Fruit fly (Drosophila melanogaster) whole organism, wandering third instar larva: Measurements from ENCODE around the gene Eip63E.

Experiments
- Abd-B ChIP-seq: fragments of >200 bp; optimal IDR thresholded peaks from 2 replicates; lab custom pipeline; 2017; ENCODE audit warnings: missing biosample characterization, missing genetic modification characterization
- CG32264 ChIP-seq: fragments of 200-800 bp; sonication (Bioruptor generic); optimal IDR thresholded peaks from 2 replicates; lab custom pipeline; 2016; ENCODE audit warnings: missing biosample characterization, missing genetic modification characterization
- CG9705 ChIP-seq: fragments of 200-800 bp; sonication (Bioruptor generic); optimal IDR thresholded peaks from 2 replicates; lab custom pipeline; 2018; ENCODE audit warnings: missing biosample characterization, mild to moderate bottlenecking, missing genetic modification characterization
- CrebA ChIP-seq: fragments of 200-800 bp; sonication (Bioruptor generic); optimal IDR thresholded peaks from 2 replicates; lab custom pipeline; 2016; ENCODE audit warnings: missing biosample characterization, mild to moderate bottlenecking, missing genetic modification characterization, borderline replicate concordance
- Dfd ChIP-seq: fragments of >200 bp; optimal IDR thresholded peaks from 2 replicates; lab custom pipeline; 2017; ENCODE audit warnings: missing biosample characterization, missing genetic modification characterization
- Dif ChIP-seq: fragments of 200-275, 200-300 bp; sonication (Bioruptor generic); optimal IDR thresholded peaks from 2 replicates; lab custom pipeline; 2018; ENCODE audit warnings: missing biosample characterization, missing genetic modification characterization; ENCODE audit not compliant: partially characterized antibody
- GATAd ChIP-seq: sonication (Bioruptor generic); optimal IDR thresholded peaks from 2 replicates; lab custom pipeline; 2016; ENCODE audit warnings: missing biosample characterization, missing genetic modification characterization
- HLH106 ChIP-seq: fragments of 200-800 bp; optimal IDR thresholded peaks from 3 replicates; lab custom pipeline; 2019; ENCODE audit warnings: missing biosample characterization, mild to moderate bottlenecking, missing genetic modification characterization, moderate library complexity
- Hnf4 ChIP-seq: fragments of 200-800 bp; sonication (Bioruptor generic); optimal IDR thresholded peaks from 2 replicates; lab custom pipeline; 2016; ENCODE audit warnings: missing biosample characterization, mild to moderate bottlenecking, missing genetic modification characterization
- Hr83 ChIP-seq: fragments of 200-300 bp; sonication (Bioruptor generic); optimal IDR thresholded peaks from 2 replicates; lab custom pipeline; 2016; ENCODE audit warnings: missing biosample characterization, mild to moderate bottlenecking, missing genetic modification characterization, moderate library complexity; ENCODE audit not compliant: poor library complexity, severe bottlenecking
- Jra ChIP-seq: sonication (Bioruptor generic); optimal IDR thresholded peaks from 2 replicates; lab custom pipeline; 2016; ENCODE audit warnings: missing biosample characterization, missing genetic modification characterization
- Mio ChIP-seq: sonication (Bioruptor generic); optimal IDR thresholded peaks from 2 replicates; lab custom pipeline; 2016; ENCODE audit warnings: missing biosample characterization, missing genetic modification characterization
- Myc ChIP-seq: fragments of >200 bp; optimal IDR thresholded peaks from 2 replicates; lab custom pipeline; 2017
- OdsH ChIP-seq: fragments of 200-800 bp; sonication (Bioruptor generic); optimal IDR thresholded peaks from 2 replicates; lab custom pipeline; 2016; ENCODE audit warnings: missing biosample characterization, mild to moderate bottlenecking, missing genetic modification characterization
- Rel ChIP-seq, 2 experiments: fragments of 200-800 bp; sonication (Bioruptor generic) in 1 of 2; optimal IDR thresholded peaks; 2 replicates in 1 of 2; 3 replicates in 1 of 2; lab custom pipeline; 2016 to 2019; ENCODE audit warnings: mild to moderate bottlenecking in 2 of 2, missing biosample characterization in 2 of 2, missing genetic modification characterization in 2 of 2, moderate library complexity in 1 of 2
- Sp1 ChIP-seq: fragments of 200-800 bp; sonication (Bioruptor generic); optimal IDR thresholded peaks from 3 replicates; lab custom pipeline; 2019; ENCODE audit warnings: missing biosample characterization, mild to moderate bottlenecking, missing genetic modification characterization, moderate library complexity
- Vsx2 ChIP-seq: fragments of 200-300, 225-300 bp; sonication (Bioruptor generic); optimal IDR thresholded peaks from 2 replicates; lab custom pipeline; 2018; ENCODE audit warnings: missing biosample characterization, missing genetic modification characterization; ENCODE audit not compliant: partially characterized antibody
- br ChIP-seq: fragments of 200-800 bp; sonication (Bioruptor generic); optimal IDR thresholded peaks from 2 replicates; lab custom pipeline; 2016; ENCODE audit warnings: missing biosample characterization, missing genetic modification characterization
- brk ChIP-seq: fragments of 200-800 bp; sonication (Bioruptor generic); optimal IDR thresholded peaks from 2 replicates; lab custom pipeline; 2016; ENCODE audit warnings: missing biosample characterization, mild to moderate bottlenecking, missing genetic modification characterization
- dl ChIP-seq, 2 experiments: fragments of 175-275, 200-275 bp in 1 of 2; fragments of 200-275 bp in 1 of 2; sonication (Bioruptor generic); optimal IDR thresholded peaks; lab custom pipeline; 2018; ENCODE audit warnings: mild to moderate bottlenecking in 2 of 2, missing biosample characterization in 2 of 2, missing genetic modification characterization in 2 of 2, moderate library complexity in 2 of 2; ENCODE audit not compliant: partially characterized antibody in 2 of 2, insufficient read depth in 1 of 2
- dmrt93B ChIP-seq: fragments of 200-800 bp; sonication (Bioruptor generic); optimal IDR thresholded peaks from 2 replicates; lab custom pipeline; 2018; ENCODE audit warnings: missing biosample characterization, mild to moderate bottlenecking, missing genetic modification characterization
- dsf ChIP-seq: sonication (Bioruptor generic); optimal IDR thresholded peaks from 2 replicates; lab custom pipeline; 2016; ENCODE audit warnings: missing biosample characterization, missing genetic modification characterization, borderline replicate concordance
- ey ChIP-seq: fragments of 200-800 bp; sonication (Bioruptor generic); optimal IDR thresholded peaks from 2 replicates; lab custom pipeline; 2016; ENCODE audit warnings: missing biosample characterization, missing genetic modification characterization
- foxo ChIP-seq, 2 experiments: fragments of 200-800 bp; sonication (Bioruptor generic); optimal IDR thresholded peaks; 2 replicates in 1 of 2; 3 replicates in 1 of 2; lab custom pipeline; 2016 to 2017; ENCODE audit warnings: missing biosample characterization in 2 of 2, missing genetic modification characterization in 2 of 2
- fru ChIP-seq: fragments of 200-800 bp; sonication (Bioruptor generic); optimal IDR thresholded peaks from 3 replicates; lab custom pipeline; 2016; ENCODE audit warnings: missing biosample characterization, mild to moderate bottlenecking, missing genetic modification characterization
- h ChIP-seq: fragments of 200-800 bp; sonication (Bioruptor generic); optimal IDR thresholded peaks from 3 replicates; lab custom pipeline; 2016; ENCODE audit warnings: missing biosample characterization, mild to moderate bottlenecking, missing genetic modification characterization
- jim ChIP-seq: fragments of 175-275, 200-325 bp; sonication (Bioruptor generic); optimal IDR thresholded peaks from 2 replicates; lab custom pipeline; 2016; ENCODE audit warnings: missing biosample characterization, mild to moderate bottlenecking, missing genetic modification characterization
- lola ChIP-seq: fragments of >200 bp; optimal IDR thresholded peaks from 2 replicates; lab custom pipeline; 2017; ENCODE audit warnings: missing biosample characterization, missing genetic modification characterization
- psq ChIP-seq: fragments of 200-800 bp; sonication (Bioruptor generic); optimal IDR thresholded peaks from 3 replicates; lab custom pipeline; 2017; ENCODE audit warnings: missing biosample characterization, mild to moderate bottlenecking, missing genetic modification characterization, moderate library complexity
- rgr ChIP-seq: fragments of 200-800 bp; sonication (Bioruptor generic); optimal IDR thresholded peaks from 3 replicates; lab custom pipeline; 2016; ENCODE audit warnings: missing biosample characterization, mild to moderate bottlenecking, missing genetic modification characterization
- sage ChIP-seq: fragments of 200-800 bp; sonication (Bioruptor generic); optimal IDR thresholded peaks from 2 replicates; lab custom pipeline; 2016; ENCODE audit warnings: missing biosample characterization, mild to moderate bottlenecking, missing genetic modification characterization
- tai ChIP-seq: sonication (Bioruptor generic); optimal IDR thresholded peaks from 2 replicates; lab custom pipeline; 2016; ENCODE audit warnings: missing biosample characterization, missing genetic modification characterization
- usp ChIP-seq: fragments of >200 bp; optimal IDR thresholded peaks from 2 replicates; lab custom pipeline; 2017; ENCODE audit warnings: missing biosample characterization, missing genetic modification characterization

Gene Eip63E

DNA sequence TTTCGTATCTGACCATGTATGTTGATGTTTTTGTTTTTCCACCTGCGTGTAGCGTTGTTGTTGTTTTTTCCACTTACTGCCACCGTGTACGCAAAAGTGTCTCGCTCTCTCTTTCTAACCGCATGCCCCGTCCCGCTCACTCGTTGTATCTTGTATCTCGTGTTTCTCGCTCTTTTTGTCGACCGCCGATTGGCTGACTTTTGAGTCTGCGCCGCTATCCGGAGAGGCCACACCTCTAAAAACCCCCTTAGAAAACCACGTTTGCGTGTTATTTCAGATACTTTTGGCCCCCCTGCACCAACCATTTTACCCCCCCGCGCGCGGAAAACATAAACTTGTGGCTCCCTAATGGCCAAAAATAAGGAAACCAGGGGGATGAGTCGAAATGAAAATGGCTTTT lies 109.3 kb downstream of the Eip63E start:
- TF ChIP-seq Rel (GFP tag; optimal IDR thresholded peaks at IDR 0.05; lab: Kevin White, UChicago) (no peak), Rel (tag; optimal IDR thresholded peaks at IDR 0.05; lab: Kevin White, UChicago) (peak; percentile 45), HLH106 (tag; lab: Kevin White, UChicago) (no peak), dsf (GFP tag; lab: Kevin White, UChicago) (no peak)

DNA sequence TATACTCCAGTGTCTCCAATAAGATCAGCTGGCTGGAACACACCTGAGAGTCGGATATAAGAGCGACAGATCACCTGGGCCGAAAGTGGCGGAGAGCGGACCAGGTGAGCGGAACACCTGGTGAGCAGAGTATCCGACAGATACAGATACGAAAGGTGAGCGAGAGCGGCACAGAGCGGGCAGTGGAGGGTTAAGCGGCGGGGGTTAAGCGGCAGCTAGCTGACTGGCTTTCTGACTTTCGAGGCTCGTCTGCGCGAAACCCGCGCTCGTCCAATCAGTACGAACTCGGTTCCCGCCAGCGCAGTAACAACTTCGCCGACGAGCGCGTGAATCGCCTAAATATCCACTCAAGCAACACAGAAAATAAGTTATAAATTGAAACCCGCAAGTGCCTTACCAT lies 110.5 kb downstream of the Eip63E start, which contains the start of gene dar1:
dar1 (plus strand) TSS at position 284 of the 400 bp plus-strand sequence.
- TF ChIP-seq foxo (GFP tag; optimal IDR thresholded peaks at IDR 0.05; lab: Kevin White, UChicago) (peak in 1 of 2 experiments; percentile 9), OdsH (GFP tag; lab: Kevin White, UChicago) (peak; percentile 15), Abd-B (GFP tag; lab: Kevin White, UChicago) (no peak), dl (GFP tag; optimal IDR thresholded peaks at IDR 0.05; lab: Kevin White, UChicago; ENCODE audit: insufficient read depth in 1 of 2, partially characterized antibody in 2 of 2) (peak; percentile 88 to 89), fru (peak; percentile 21), usp (GFP tag; lab: Kevin White, UChicago) (no peak), h (peak; percentile 43), dmrt93B (GFP tag; lab: Kevin White, UChicago) (no peak), jim (GFP tag; lab: Kevin White, UChicago) (no peak), Dif (peak; percentile 96), Rel (GFP tag; optimal IDR thresholded peaks at IDR 0.05; lab: Kevin White, UChicago) (no peak), Rel (tag; optimal IDR thresholded peaks at IDR 0.05; lab: Kevin White, UChicago) (peak; percentile 4), Hr83 (GFP tag; lab: Kevin White, UChicago) (peak; percentile 80), Hnf4 (GFP tag; lab: Kevin White, UChicago) (no peak), br (GFP tag; lab: Kevin White, UChicago) (peak; percentile 58), HLH106 (tag; lab: Kevin White, UChicago) (no peak), Vsx2 (peak; percentile 81)

DNA sequence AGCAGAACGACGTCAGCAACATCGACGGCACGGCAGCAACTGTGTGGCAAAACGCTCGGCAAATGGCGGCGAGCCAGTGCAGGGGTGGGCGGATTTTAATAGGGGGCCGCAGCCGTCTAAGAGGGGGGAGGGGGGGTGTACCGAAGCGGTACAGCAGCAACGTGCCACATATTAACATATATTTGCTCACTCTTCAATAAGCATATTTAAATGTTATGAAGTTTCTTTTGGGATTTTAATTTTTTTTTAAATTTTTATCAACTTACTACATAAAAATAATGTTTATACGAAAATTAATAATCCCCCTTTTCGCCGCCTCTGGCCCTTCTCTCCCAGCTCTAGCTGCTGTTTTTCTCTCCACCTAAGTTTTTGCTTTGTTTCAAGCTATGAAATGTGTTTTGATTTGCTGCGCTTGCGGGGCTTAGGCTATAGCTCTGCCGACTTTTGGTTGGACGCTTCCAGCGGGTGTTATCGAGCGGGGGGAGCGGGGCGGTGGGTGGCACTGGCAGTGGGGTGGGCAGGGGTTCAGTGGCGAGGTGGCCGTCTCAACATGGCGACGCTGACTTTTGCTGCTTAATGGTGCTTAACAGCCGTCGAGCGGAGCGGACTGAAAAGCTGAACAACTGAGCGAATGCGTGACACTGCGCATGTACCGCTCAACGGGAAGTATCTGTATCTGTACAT lies 117.1 kb downstream of the Eip63E start:
- TF ChIP-seq Dfd = peak; percentile 66
- TF ChIP-seq dmrt93B (GFP tag; lab: Kevin White, UChicago) = peak; percentile 9
- peak in 1 of 2 experiments; percentile 15 for TF ChIP-seq foxo (GFP tag; optimal IDR thresholded peaks at IDR 0.05; lab: Kevin White, UChicago)
- TF ChIP-seq HLH106 (tag; lab: Kevin White, UChicago) = no peak
- peak; percentile 47 for TF ChIP-seq Sp1 (GFP tag; lab: Kevin White, UChicago)
- no peak for TF ChIP-seq lola (GFP tag; lab: Kevin White, UChicago)
- peak; percentile 8 for TF ChIP-seq Dif
- peak; percentile 2 for TF ChIP-seq psq (GFP tag; lab: Kevin White, UChicago)
- TF ChIP-seq, all 38 proteins: peak for 6

dm6 chr3L:3634107-3634737 lies 118.7 kb downstream of the Eip63E start:
- TF ChIP-seq fru (peak; percentile 29), Abd-B (GFP tag; lab: Kevin White, UChicago) (no peak), jim (GFP tag; lab: Kevin White, UChicago) (no peak), dsf (GFP tag; lab: Kevin White, UChicago) (no peak), usp (GFP tag; lab: Kevin White, UChicago) (no peak), Hr83 (GFP tag; lab: Kevin White, UChicago) (no peak), OdsH (GFP tag; lab: Kevin White, UChicago) (peak; percentile 14), Sp1 (GFP tag; lab: Kevin White, UChicago) (peak; percentile 52), Rel (GFP tag; optimal IDR thresholded peaks at IDR 0.05; lab: Kevin White, UChicago) (no peak), Rel (tag; optimal IDR thresholded peaks at IDR 0.05; lab: Kevin White, UChicago) (no peak), Hnf4 (GFP tag; lab: Kevin White, UChicago) (peak; percentile 0), psq (GFP tag; lab: Kevin White, UChicago) (peak; percentile 23), dmrt93B (GFP tag; lab: Kevin White, UChicago) (peak; percentile 20), GATAd (GFP tag; lab: Kevin White, UChicago) (no peak), CG32264 (no peak), Mio (GFP tag; lab: Kevin White, UChicago) (no peak), Jra (no peak), tai (no peak), CG9705 (GFP tag; lab: Kevin White, UChicago) (no peak), sage (GFP tag; lab: Kevin White, UChicago) (no peak), Dfd (no peak), Myc (lab: Kevin White, UChicago) (no peak), ey (GFP tag; lab: Kevin White, UChicago) (no peak), HLH106 (tag; lab: Kevin White, UChicago) (peak; percentile 59), dl (GFP tag; optimal IDR thresholded peaks at IDR 0.05; lab: Kevin White, UChicago; ENCODE audit: insufficient read depth in 1 of 2, partially characterized antibody in 2 of 2) (no peak), br (GFP tag; lab: Kevin White, UChicago) (no peak), h (peak; percentile 45), Dif (no peak), brk (GFP tag; lab: Kevin White, UChicago) (peak; percentile 13), rgr (GFP tag; lab: Kevin White, UChicago) (peak; percentile 28), Vsx2 (no peak), foxo (GFP tag; optimal IDR thresholded peaks at IDR 0.05; lab: Kevin White, UChicago) (peak in 1 of 2 experiments; percentile 54), CrebA (no peak)
- TF ChIP-seq, all 38 proteins: peak for 11
